Comparison of ENCODE assay signal across 1 fruit fly cellular context in the genomic region with DNA sequence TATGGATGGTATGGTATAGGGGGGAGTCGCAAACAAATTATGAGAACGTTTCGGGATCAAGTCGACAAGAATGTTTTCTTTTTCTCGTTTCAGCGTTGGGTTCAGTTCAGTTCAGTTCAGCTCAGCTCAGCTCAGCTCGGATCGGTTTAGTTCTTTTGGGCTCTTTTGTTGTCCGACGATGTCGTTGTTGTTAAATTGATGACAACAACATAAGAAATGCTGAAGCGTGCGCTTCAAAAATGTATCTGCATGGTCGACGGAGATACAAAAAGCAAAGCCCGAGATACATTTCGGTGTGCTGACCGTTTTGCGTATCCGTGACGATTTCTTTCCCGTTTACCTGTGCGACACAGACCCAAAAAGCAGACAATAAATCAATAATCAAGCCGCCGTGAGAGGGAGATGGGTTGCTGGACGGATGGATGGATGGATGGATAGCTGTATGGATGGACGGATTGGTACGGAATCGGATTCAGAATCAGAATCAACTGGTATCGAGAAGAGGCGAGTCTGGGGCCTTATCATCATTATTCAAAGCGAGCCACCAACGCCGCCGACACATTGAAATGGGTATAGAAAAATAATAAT.
A peak's percentile ranks its signal among the peaks of the same experiment; 100 is the strongest.
TF ChIP-seq lines count a peak whose summit lies in the region.

A gene (plus strand): TSS at position 310 of the 588 bp plus-strand sequence.

TF ChIP-seq in whole organism, embryonic, 481 proteins besides CTCF, POLR2A, EP300 and RAD21 (continued from another document):
- TF ChIP-seq CG32767 (GFP tag; IDR thresholded peaks at IDR 0.05; lab: Robert Waterston, UW) (no peak), CG9876 (GFP tag; optimal IDR thresholded peaks at IDR 0.05; lab: Kevin White, UChicago) (no peak), Jarid2 (GFP tag; optimal IDR thresholded peaks at IDR 0.05; lab: Kevin White, UChicago) (no peak), Xbp1 (GFP tag; optimal IDR thresholded peaks at IDR 0.05; lab: Kevin White, UChicago) (no peak), chm (GFP tag; IDR thresholded peaks at IDR 0.05; lab: Robert Waterston, UW) (peak; percentile 15; the same call in 1 of the 2 replicates), CG8924 (tag; optimal IDR thresholded peaks at IDR 0.05; lab: Kevin White, UChicago) (peak; percentile 1), D19A (tag; optimal IDR thresholded peaks at IDR 0.05; lab: Kevin White, UChicago) (peak; percentile 7), slbo (GFP tag; IDR thresholded peaks at IDR 0.05; lab: Robert Waterston, UW) (no peak), CHES-1-like (GFP tag; optimal IDR thresholded peaks at IDR 0.05; lab: Kevin White, UChicago) (no peak), cad (GFP tag; optimal IDR thresholded peaks at IDR 0.05; lab: Kevin White, UChicago) (no peak), oc (tag; optimal IDR thresholded peaks at IDR 0.05; lab: Kevin White, UChicago) (peak; percentile 52), CG2199 (GFP tag; IDR thresholded peaks at IDR 0.05; lab: Robert Waterston, UW) (peak; percentile 54; the same call in 1 of the 3 replicates), CG6254 (GFP tag; optimal IDR thresholded peaks at IDR 0.05; lab: Kevin White, UChicago) (no peak), CG15479 (GFP tag; optimal IDR thresholded peaks at IDR 0.05; lab: Kevin White, UChicago) (peak; percentile 17), trem (tag; optimal IDR thresholded peaks at IDR 0.05; lab: Kevin White, UChicago) (no peak), Med (GFP tag; lab: Kevin White, UChicago) (peak; percentile 84), so (GFP tag; IDR thresholded peaks at IDR 0.05; lab: Robert Waterston, UW) (no peak), Oaz (GFP tag; IDR thresholded peaks at IDR 0.05; lab: Robert Waterston, UW) (no peak)
